In genomic region chr2L:11319221-11319620, dm6 we compare ENCODE assay signal across 3 fruit fly cellular contexts.
TF ChIP-seq lines count a peak whose summit lies in the region.

No protein-coding gene starts in this region.

- TF ChIP-seq CTCF in whole organism, embryonic (GFP tag; optimal IDR thresholded peaks at IDR 0.05; lab: Kevin White, UChicago) = no peak

TF ChIP-seq in whole organism, embryonic, 481 proteins besides CTCF, POLR2A, EP300 and RAD21:
- TF ChIP-seq gem (tag; optimal IDR thresholded peaks at IDR 0.05; lab: Kevin White, UChicago) (peak; percentile 6), CG13287 (GFP tag; IDR thresholded peaks at IDR 0.05; lab: Robert Waterston, UW; ENCODE audit: partially characterized antibody) (no peak), corto (GFP tag; optimal IDR thresholded peaks at IDR 0.05; lab: Kevin White, UChicago) (no peak)

TF ChIP-seq in whole organism, prepupa, 60 proteins besides CTCF, POLR2A, EP300 and RAD21:
- TF ChIP-seq ss (GFP tag; optimal IDR thresholded peaks at IDR 0.05; lab: Kevin White, UChicago) (no peak), net (GFP tag; optimal IDR thresholded peaks at IDR 0.05; lab: Kevin White, UChicago) (peak; percentile 6), CG11762 (GFP tag; optimal IDR thresholded peaks at IDR 0.05; lab: Kevin White, UChicago; ENCODE audit: insufficient read depth) (no peak), svp (GFP tag; lab: Kevin White, UChicago) (peak; percentile 41), CG4318 (GFP tag; optimal IDR thresholded peaks at IDR 0.05; lab: Kevin White, UChicago) (peak; percentile 21), dac (GFP tag; optimal IDR thresholded peaks at IDR 0.05; lab: Kevin White, UChicago) (no peak), Eip78C (GFP tag; lab: Kevin White, UChicago) (peak; percentile 23), CG9139 (GFP tag; optimal IDR thresholded peaks at IDR 0.05; lab: Kevin White, UChicago) (no peak), Eip75B (GFP tag; optimal IDR thresholded peaks at IDR 0.05; lab: Kevin White, UChicago) (no peak), CG15336 (GFP tag; IDR thresholded peaks at IDR 0.05; lab: Robert Waterston, UW) (peak; percentile 57), lz (GFP tag; optimal IDR thresholded peaks at IDR 0.05; lab: Kevin White, UChicago) (no peak), CG6808 (GFP tag; optimal IDR thresholded peaks at IDR 0.05; lab: Kevin White, UChicago) (no peak), CG6854 (GFP tag; optimal IDR thresholded peaks at IDR 0.05; lab: Kevin White, UChicago) (no peak), Lpt (GFP tag; optimal IDR thresholded peaks at IDR 0.05; lab: Kevin White, UChicago) (no peak), Smox (GFP tag; optimal IDR thresholded peaks at IDR 0.05; lab: Kevin White, UChicago) (no peak), CG8119 (GFP tag; IDR thresholded peaks at IDR 0.05; lab: Robert Waterston, UW) (peak; percentile 53; the same call in 2 of the 3 replicates), Blimp-1 (GFP tag; optimal IDR thresholded peaks at IDR 0.05; lab: Kevin White, UChicago) (no peak), CG11294 (GFP tag; IDR thresholded peaks at IDR 0.05; lab: Robert Waterston, UW) (no peak), Gug (GFP tag; IDR thresholded peaks at IDR 0.05; lab: Robert Waterston, UW) (no peak), CG32006 (GFP tag; optimal IDR thresholded peaks at IDR 0.05; lab: Kevin White, UChicago) (peak; percentile 63), Eip93F (GFP tag; optimal IDR thresholded peaks at IDR 0.05; lab: Kevin White, UChicago) (no peak), eg (GFP tag; IDR thresholded peaks at IDR 0.05; lab: Robert Waterston, UW) (no peak), CG34406 (GFP tag; optimal IDR thresholded peaks at IDR 0.05; lab: Kevin White, UChicago) (no peak), CG16779 (tag; optimal IDR thresholded peaks at IDR 0.05; lab: Kevin White, UChicago) (no peak), salr (GFP tag; optimal IDR thresholded peaks at IDR 0.05; lab: Kevin White, UChicago) (peak in 1 of 2 experiments; percentile 45), Hr4 (GFP tag; optimal IDR thresholded peaks at IDR 0.05; lab: Kevin White, UChicago) (peak; percentile 30), CG1621 (tag; optimal IDR thresholded peaks at IDR 0.05; lab: Kevin White, UChicago) (no peak)

TF ChIP-seq in whole organism, pupa, 21 proteins besides CTCF, POLR2A, EP300 and RAD21:
- TF ChIP-seq fd96Ca (GFP tag; IDR thresholded peaks at IDR 0.05; lab: Robert Waterston, UW) (no peak), Pif1B (GFP tag; optimal IDR thresholded peaks at IDR 0.05; lab: Kevin White, UChicago) (no peak), CG8301 (tag; optimal IDR thresholded peaks at IDR 0.05; lab: Kevin White, UChicago) (peak; percentile 11), CG15710 (tag; optimal IDR thresholded peaks at IDR 0.05; lab: Kevin White, UChicago) (peak; percentile 7), CG14655 (GFP tag; optimal IDR thresholded peaks at IDR 0.05; lab: Kevin White, UChicago) (peak; percentile 26)
TF ChIP-seq in whole organism, pupa: peak in this region for 3.
